Worm (Caenorhabditis elegans): Measurements from ENCODE around the gene C12D8.9.

- TF ChIP-seq blmp-1 (tag; optimal IDR thresholded peaks at IDR 0.05) = no peak
- no peak for TF ChIP-seq ces-1 (GFP tag; optimal IDR thresholded peaks at IDR 0.05)
- no peak for TF ChIP-seq nhr-237 (tag; optimal IDR thresholded peaks at IDR 0.05)
- no peak for TF ChIP-seq lsy-2 (tag; optimal IDR thresholded peaks at IDR 0.05)
- TF ChIP-seq ham-2 (GFP tag; optimal IDR thresholded peaks at IDR 0.05) = no peak
- no peak for TF ChIP-seq elt-1 (tag; optimal IDR thresholded peaks at IDR 0.05; ENCODE audit: borderline replicate concordance, insufficient read depth)
- no peak for TF ChIP-seq elt-3 (tag; optimal IDR thresholded peaks at IDR 0.05)
- no peak for TF ChIP-seq M03D4.4 (tag; optimal IDR thresholded peaks at IDR 0.05)
- TF ChIP-seq pha-4 (tag; optimal IDR thresholded peaks at IDR 0.05) = no peak
Observed at ce11 chrV:10202340-10202739, 40.7 kb downstream of the C12D8.9 start.

Measured in whole organism, mixed stage, embryonic.